Fruit fly (Drosophila melanogaster) whole organism, adult: ENCODE measurements around the gene CG4259.

Experiments
- CG1620 ChIP-seq: fragments of 200-800 bp; sonication (Bioruptor generic); optimal IDR thresholded peaks from 2 replicates; lab custom pipeline; 2016; ENCODE audit warnings: missing biosample characterization, missing genetic modification characterization
- CG5204 ChIP-seq: fragments of 200-800 bp; sonication (Bioruptor generic); optimal IDR thresholded peaks from 2 replicates; lab custom pipeline; 2016; ENCODE audit warnings: missing biosample characterization, missing genetic modification characterization
- Mnt ChIP-seq: fragments of 200-800 bp; sonication (Bioruptor generic); optimal IDR thresholded peaks from 2 replicates; lab custom pipeline; 2016; ENCODE audit warnings: missing biosample characterization, mild to moderate bottlenecking, missing genetic modification characterization
- cic ChIP-seq: fragments of 200-800 bp; sonication (Bioruptor generic); optimal IDR thresholded peaks from 2 replicates; lab custom pipeline; 2017; ENCODE audit warnings: missing biosample characterization, mild to moderate bottlenecking, missing genetic modification characterization, moderate library complexity
- cnc ChIP-seq, 2 experiments: fragments of >200 bp; optimal IDR thresholded peaks; 2 replicates each; lab custom pipeline; 2017
- tj ChIP-seq: fragments of 200-800 bp; sonication (Bioruptor generic); optimal IDR thresholded peaks from 3 replicates; lab custom pipeline; 2017; ENCODE audit warnings: missing biosample characterization, mild to moderate bottlenecking, missing genetic modification characterization, moderate library complexity

- TF ChIP-seq CG1620 (GFP tag; lab: Kevin White, UChicago) (no peak), tj (GFP tag; lab: Kevin White, UChicago) (no peak), CG5204 (GFP tag; lab: Kevin White, UChicago) (no peak), Mnt (no peak), cic (GFP tag; lab: Kevin White, UChicago) (no peak), cnc (optimal IDR thresholded peaks at IDR 0.05; lab: Kevin White, UChicago) (no peak)
Observed at dm6 chr2L:2165238-2165577, 36.2 kb upstream of the CG4259 start.
